Worm (Caenorhabditis elegans): ENCODE results near the gene nas-25.
A peak's percentile ranks its signal among the peaks of the same experiment; 100 is the strongest.

The nas-25 gene

DNA sequence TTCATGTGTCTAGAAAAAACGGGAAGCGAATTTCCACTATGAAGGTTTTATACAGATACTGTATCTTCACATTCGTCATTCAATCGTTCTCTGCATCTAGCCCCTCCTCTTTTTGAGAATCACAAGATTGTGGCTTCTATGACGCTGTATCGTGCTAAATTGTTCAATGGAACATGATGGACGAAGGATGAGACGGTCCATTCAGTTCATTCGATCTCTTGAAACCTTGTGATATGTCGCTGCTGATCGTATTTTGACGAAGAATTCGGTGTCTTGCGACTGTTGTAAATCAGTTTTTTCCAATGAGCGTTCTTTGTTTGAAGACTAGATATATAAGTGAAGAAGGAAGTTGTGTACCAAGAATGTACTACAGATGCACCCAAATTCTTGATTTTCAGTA, 12.2 kb upstream of the nas-25 start (continued):
- no peak for TF ChIP-seq jun-1 (tag; optimal IDR thresholded peaks at IDR 0.05)
- TF ChIP-seq lin-14 (GFP tag; optimal IDR thresholded peaks at IDR 0.05): peak; percentile 74
- TF ChIP-seq hpl-2 (GFP tag; optimal IDR thresholded peaks at IDR 0.05): no peak
- peak; percentile 89 for TF ChIP-seq nhr-71 (tag; optimal IDR thresholded peaks at IDR 0.05)
- TF ChIP-seq blmp-1 (tag; optimal IDR thresholded peaks at IDR 0.05): peak; percentile 86
- TF ChIP-seq lin-35 (GFP tag; optimal IDR thresholded peaks at IDR 0.05): peak in 1 of 2 experiments; percentile 70
- no peak for TF ChIP-seq nhr-11 (tag; optimal IDR thresholded peaks at IDR 0.05)
- no peak for TF ChIP-seq sox-4 (tag; optimal IDR thresholded peaks at IDR 0.05)
- peak; percentile 51 for TF ChIP-seq nhr-47 (tag; optimal IDR thresholded peaks at IDR 0.05)
- no peak for TF ChIP-seq ztf-11 (tag; optimal IDR thresholded peaks at IDR 0.05)
- TF ChIP-seq grh-1 (GFP tag; IDR thresholded peaks at IDR 0.05): no peak
- TF ChIP-seq ets-5 (GFP tag; IDR thresholded peaks at IDR 0.05): no peak
- TF ChIP-seq unc-130 (tag; optimal IDR thresholded peaks at IDR 0.05): peak; percentile 78
- TF ChIP-seq nhr-20 (tag; optimal IDR thresholded peaks at IDR 0.05): peak; percentile 93
- TF ChIP-seq dsc-1 (tag; optimal IDR thresholded peaks at IDR 0.05): no peak
- no peak for TF ChIP-seq zag-1 (tag; optimal IDR thresholded peaks at IDR 0.05)
- no peak for TF ChIP-seq ceh-8 (GFP tag; optimal IDR thresholded peaks at IDR 0.05)
- TF ChIP-seq fkh-8 (tag; optimal IDR thresholded peaks at IDR 0.05): no peak
- peak; percentile 70 for TF ChIP-seq C16A3.4 (tag; optimal IDR thresholded peaks at IDR 0.05)
- TF ChIP-seq lin-15B (tag; optimal IDR thresholded peaks at IDR 0.05): no peak
- TF ChIP-seq unc-98 (GFP tag; IDR thresholded peaks at IDR 0.05): no peak
- TF ChIP-seq lsy-2 (tag; optimal IDR thresholded peaks at IDR 0.05): peak in 1 of 2 experiments; percentile 90
- TF ChIP-seq ceh-63 (GFP tag; optimal IDR thresholded peaks at IDR 0.05): no peak
- TF ChIP-seq alr-1 (tag; optimal IDR thresholded peaks at IDR 0.05; ENCODE audit: borderline replicate concordance): no peak
- TF ChIP-seq ces-1 (GFP tag; optimal IDR thresholded peaks at IDR 0.05): no peak
- no peak for TF ChIP-seq swsn-7 (tag; optimal IDR thresholded peaks at IDR 0.05)
- TF ChIP-seq egl-13 (tag; optimal IDR thresholded peaks at IDR 0.05): no peak
- TF ChIP-seq aly-2 (tag; optimal IDR thresholded peaks at IDR 0.05): no peak
- no peak for TF ChIP-seq fkh-10 (GFP tag; optimal IDR thresholded peaks at IDR 0.05)
- no peak for TF ChIP-seq fos-1 (tag; optimal IDR thresholded peaks at IDR 0.05)
- TF ChIP-seq mdl-1 (tag; optimal IDR thresholded peaks at IDR 0.05): peak in 1 of 2 experiments; percentile 80

DNA sequence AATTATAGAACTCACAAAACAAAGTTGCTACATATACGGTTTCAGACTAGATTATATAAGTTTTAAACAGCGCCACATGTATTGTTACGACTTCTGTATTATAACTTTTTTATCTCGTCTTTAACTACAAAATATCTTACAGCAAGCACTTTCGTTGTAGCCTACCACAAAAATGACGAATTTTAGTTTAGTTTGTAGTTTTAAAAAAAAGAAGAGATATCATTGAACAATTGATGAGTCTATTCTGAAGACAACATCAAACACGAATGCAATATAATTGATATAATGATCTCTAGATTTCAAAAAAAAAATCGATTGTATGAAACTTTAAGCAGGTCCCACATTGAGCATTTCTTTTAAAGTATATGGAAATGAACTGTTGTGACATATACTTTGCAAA, 11.6 kb upstream of the nas-25 start:
- no peak for TF ChIP-seq aha-1 (tag; optimal IDR thresholded peaks at IDR 0.05)
- no peak for TF ChIP-seq nhr-20 (tag; optimal IDR thresholded peaks at IDR 0.05)

ce11 chrII:8817225-8817624, 8.6 kb upstream of the nas-25 start:
- TF ChIP-seq lin-35 (GFP tag; optimal IDR thresholded peaks at IDR 0.05) (peak in 1 of 2 experiments; percentile 32), hlh-17 (GFP tag; optimal IDR thresholded peaks at IDR 0.05; ENCODE audit: borderline replicate concordance) (no peak), nhr-90 (tag; optimal IDR thresholded peaks at IDR 0.05; ENCODE audit: poor library complexity) (peak; percentile 51), blmp-1 (tag; optimal IDR thresholded peaks at IDR 0.05) (peak; percentile 32), lin-14 (GFP tag; optimal IDR thresholded peaks at IDR 0.05) (peak; percentile 25), mab-9 (GFP tag; IDR thresholded peaks at IDR 0.05) (0 out of 2 replicates have a peak, but pooled peaks have one; percentile 10), lin-39 (tag; optimal IDR thresholded peaks at IDR 0.05) (no peak), fkh-10 (GFP tag; optimal IDR thresholded peaks at IDR 0.05) (no peak), nhr-85 (tag) (peak; percentile 74), hpl-2 (GFP tag; optimal IDR thresholded peaks at IDR 0.05) (peak; percentile 15), nhr-47 (tag; optimal IDR thresholded peaks at IDR 0.05) (peak; percentile 36), elt-3 (tag; optimal IDR thresholded peaks at IDR 0.05) (peak in 2 of 6 experiments; percentile 39 to 66), C16A3.4 (tag; optimal IDR thresholded peaks at IDR 0.05) (peak; percentile 28), efl-1 (optimal IDR thresholded peaks at IDR 0.05) (no peak), efl-1 (GFP tag; optimal IDR thresholded peaks at IDR 0.05 in 1 of 2) (peak in 1 of 2 experiments; percentile 49), nhr-71 (tag; optimal IDR thresholded peaks at IDR 0.05) (peak; percentile 58), snu-23 (GFP tag; optimal IDR thresholded peaks at IDR 0.05) (peak; percentile 63), lir-3 (tag; optimal IDR thresholded peaks at IDR 0.05; ENCODE audit: poor library complexity) (peak; percentile 14), lsy-2 (tag; optimal IDR thresholded peaks at IDR 0.05) (peak in 1 of 2 experiments; percentile 24), nhr-19 (GFP tag; conservative IDR thresholded peaks at IDR 0.05) (peak; percentile 42), swsn-7 (tag; optimal IDR thresholded peaks at IDR 0.05) (no peak), nhr-20 (tag; optimal IDR thresholded peaks at IDR 0.05) (peak; percentile 46)

Measured in whole organism, L1 larva.